Worm (Caenorhabditis elegans) whole organism, late embryonic: Measurements from ENCODE around the gene F08F3.8.

ENCODE experiments used
- ama-1 ChIP-seq: fragments of 150-350 bp; optimal IDR thresholded peaks from 2 replicates; lab custom pipeline; 2014
- ceh-31 ChIP-seq: sonication (generic microtip); optimal IDR thresholded peaks from 2 replicates; lab custom pipeline; 2016; ENCODE audit warnings: missing genetic modification characterization, missing compliant biosample characterization
- ceh-48 ChIP-seq: sonication (generic microtip); optimal IDR thresholded peaks from 2 replicates; lab custom pipeline; 2016; ENCODE audit warnings: missing genetic modification characterization, inconsistent platforms, missing compliant biosample characterization
- dmd-4 ChIP-seq: sonication (generic microtip); optimal IDR thresholded peaks from 2 replicates; lab custom pipeline; 2016; ENCODE audit warnings: borderline replicate concordance, missing genetic modification characterization, missing compliant biosample characterization
- elt-2 ChIP-seq: sonication (generic microtip); optimal IDR thresholded peaks from 2 replicates; lab custom pipeline; 2016; ENCODE audit warnings: missing genetic modification reagents, missing genetic modification characterization, missing compliant biosample characterization
- ets-4 ChIP-seq: sonication (generic microtip); optimal IDR thresholded peaks from 2 replicates; lab custom pipeline; 2016; ENCODE audit warnings: missing genetic modification characterization, missing compliant biosample characterization
- hlh-30 ChIP-seq: sonication (generic microtip); optimal IDR thresholded peaks from 2 replicates; lab custom pipeline; 2017; ENCODE audit warnings: antibody characterized with exemption, missing genetic modification characterization, missing compliant biosample characterization; ENCODE audit not compliant: insufficient read depth
- lin-11 ChIP-seq: fragments of 200-800 bp; sonication (Bioruptor generic); optimal IDR thresholded peaks from 2 replicates; lab custom pipeline; 2018; ENCODE audit warnings: mild to moderate bottlenecking, missing genetic modification characterization, missing compliant biosample characterization
- nfya-1 ChIP-seq: sonication (generic microtip); optimal IDR thresholded peaks from 2 replicates; lab custom pipeline; 2017; ENCODE audit warnings: missing genetic modification characterization, mild to moderate bottlenecking, missing compliant biosample characterization, antibody characterized with exemption, moderate library complexity
- odd-2 ChIP-seq: sonication (generic microtip); optimal IDR thresholded peaks from 2 replicates; lab custom pipeline; 2017; ENCODE audit warnings: antibody characterized with exemption, mild to moderate bottlenecking, missing genetic modification characterization, missing compliant biosample characterization
- pha-2 ChIP-seq: sonication (generic microtip); optimal IDR thresholded peaks from 2 replicates; lab custom pipeline; 2017; ENCODE audit warnings: mild to moderate bottlenecking, missing genetic modification characterization, missing compliant biosample characterization
- pqm-1 ChIP-seq: sonication (generic microtip); optimal IDR thresholded peaks from 2 replicates; lab custom pipeline; 2016; ENCODE audit warnings: missing genetic modification characterization, missing compliant biosample characterization
- tbx-2 ChIP-seq: sonication (generic microtip); optimal IDR thresholded peaks from 2 replicates; lab custom pipeline; 2016; ENCODE audit warnings: missing genetic modification characterization, missing compliant biosample characterization
- unc-42 ChIP-seq: sonication (generic microtip); optimal IDR thresholded peaks from 2 replicates; lab custom pipeline; 2016; ENCODE audit warnings: missing genotype, missing genetic modification characterization, missing compliant biosample characterization

DNA sequence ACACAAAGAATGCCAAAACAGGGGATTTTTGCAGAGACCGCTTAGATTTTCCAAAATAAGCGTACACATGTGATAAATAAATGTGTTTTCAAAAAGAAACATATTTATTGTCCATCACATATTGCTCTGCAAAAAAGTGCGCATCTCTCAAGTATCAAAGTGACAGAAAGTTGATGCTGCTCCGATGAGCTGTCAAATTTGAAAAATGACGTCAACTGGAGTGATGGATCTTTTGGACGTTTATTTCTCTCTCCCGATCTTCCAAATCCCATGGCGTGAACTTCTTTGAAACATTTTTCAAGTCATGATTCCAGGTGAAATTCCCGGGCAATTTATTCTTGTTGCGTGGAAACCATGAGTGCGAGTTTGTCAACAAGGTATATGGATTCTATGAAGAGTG is 23.5 kb downstream of the F08F3.8 start:
- TF ChIP-seq lin-11 (tag; lab: Kevin White, UChicago) (no peak), ama-1 (no peak), pha-2 (no peak), ets-4 (tag; lab: Kevin White, UChicago) (no peak), ceh-31 (tag; lab: Kevin White, UChicago) (no peak), hlh-30 (tag; lab: Kevin White, UChicago) (no peak), pqm-1 (tag; lab: Kevin White, UChicago) (no peak), tbx-2 (tag; lab: Kevin White, UChicago) (no peak), elt-2 (tag; lab: Kevin White, UChicago) (no peak), nfya-1 (tag; lab: Kevin White, UChicago) (no peak), dmd-4 (tag; lab: Kevin White, UChicago) (no peak), unc-42 (tag; lab: Kevin White, UChicago) (no peak), odd-2 (tag; lab: Kevin White, UChicago) (no peak), ceh-48 (tag; lab: Kevin White, UChicago) (no peak)
